Fruit fly (Drosophila melanogaster) Kc167 (cell line): ENCODE measurements around the gene Spg7.

ENCODE experiments used
- h ChIP-seq: fragments of >200 bp; optimal IDR thresholded peaks from 3 replicates; lab custom pipeline; 2018; ENCODE audit warnings: missing external identifiers
- psq ChIP-seq: fragments of >200 bp; optimal IDR thresholded peaks from 2 replicates; lab custom pipeline; 2017; ENCODE audit warnings: missing external identifiers
- ttk ChIP-seq: sonication (Bioruptor generic); optimal IDR thresholded peaks from 2 replicates; lab custom pipeline; 2017; ENCODE audit warnings: missing external identifiers

dm6 chrX:2693786-2694185, 4.2 kb downstream of the Spg7 start, which contains the start of gene dyw:
- TF ChIP-seq h (lab: Kevin White, UChicago) (no peak), psq (lab: Kevin White, UChicago) (no peak), ttk (lab: Kevin White, UChicago) (no peak)
